Fruit fly (Drosophila melanogaster) whole organism, embryonic: Measurements from ENCODE around the gene BORCS6.

Source experiments
- BEAF-32 ChIP-seq: fragments of 200-800 bp; sonication (Bioruptor generic); optimal IDR thresholded peaks from 3 replicates; lab custom pipeline; 2017; ENCODE audit warnings: missing biosample characterization, missing genetic modification characterization, mild to moderate bottlenecking, moderate library complexity, missing genetic modification reagents
- CG10959 ChIP-seq: fragments of 200-800 bp; sonication (Bioruptor generic); IDR thresholded peaks from 2 replicates; pipeline ENCODE4 v1.3.6; 2022; ENCODE audit warnings: missing biosample characterization, missing genetic modification characterization
- CG12071 ChIP-seq: fragments of 200-800 bp; sonication (Bioruptor generic); optimal IDR thresholded peaks from 3 replicates; lab custom pipeline; 2018; ENCODE audit warnings: missing biosample characterization, mild to moderate bottlenecking, missing genetic modification characterization
- CG12104 ChIP-seq: fragments of 200-800 bp; sonication (Bioruptor generic); optimal IDR thresholded peaks from 3 replicates; lab custom pipeline; 2016; ENCODE audit warnings: missing biosample characterization, missing genetic modification characterization
- CG12942 ChIP-seq: fragments of 200-800 bp; sonication (Bioruptor generic); optimal IDR thresholded peaks from 3 replicates; lab custom pipeline; 2016; ENCODE audit warnings: missing biosample characterization, missing genetic modification characterization
- CG13894 ChIP-seq: fragments of 200-800 bp; sonication (Bioruptor generic); optimal IDR thresholded peaks from 3 replicates; lab custom pipeline; 2018; ENCODE audit warnings: missing biosample characterization, mild to moderate bottlenecking, missing genetic modification characterization, moderate library complexity
- CG14050 ChIP-seq: fragments of 200-800 bp; sonication (Bioruptor generic); IDR thresholded peaks from 3 replicates; pipeline ENCODE4 v1.3.6; 2022; ENCODE audit warnings: missing biosample characterization, missing genetic modification characterization
- CG17568 ChIP-seq: fragments of 200-800 bp; sonication (Bioruptor generic); optimal IDR thresholded peaks from 2 replicates; lab custom pipeline; 2018; ENCODE audit warnings: missing biosample characterization, mild to moderate bottlenecking, missing genetic modification characterization, moderate library complexity
- CG18011 ChIP-seq: fragments of 200-800 bp; sonication (Bioruptor generic); optimal IDR thresholded peaks from 2 replicates; lab custom pipeline; 2017; ENCODE audit warnings: missing biosample characterization, missing genetic modification characterization, mild to moderate bottlenecking, moderate library complexity, missing genotype
- CG2199 ChIP-seq: fragments of 200-800 bp; sonication (Bioruptor generic); IDR thresholded peaks from 3 replicates; pipeline ENCODE4 v1.3.6; 2022; ENCODE audit warnings: missing biosample characterization, missing genetic modification characterization
- CG2712 ChIP-seq: fragments of 200-800 bp; optimal IDR thresholded peaks from 3 replicates; lab custom pipeline; 2019; ENCODE audit warnings: missing biosample characterization, mild to moderate bottlenecking, missing genetic modification characterization, moderate library complexity
- CG30431 ChIP-seq: fragments of 200-800 bp; sonication (Bioruptor generic); optimal IDR thresholded peaks from 2 replicates; lab custom pipeline; 2017; ENCODE audit warnings: missing biosample characterization, missing genetic modification characterization
- CG3065 ChIP-seq: fragments of 200-800 bp; sonication (Bioruptor generic); optimal IDR thresholded peaks from 2 replicates; lab custom pipeline; 2016; ENCODE audit warnings: missing biosample characterization, missing genetic modification characterization
- CG4707 ChIP-seq: fragments of 200-800 bp; sonication (Bioruptor generic); optimal IDR thresholded peaks from 2 replicates; lab custom pipeline; 2018; ENCODE audit warnings: missing biosample characterization, mild to moderate bottlenecking, missing genetic modification characterization, moderate library complexity
- CG6254 ChIP-seq: fragments of 200-800 bp; sonication (Bioruptor generic); optimal IDR thresholded peaks from 3 replicates; lab custom pipeline; 2017; ENCODE audit warnings: mild to moderate bottlenecking, missing biosample characterization, missing genetic modification reagents, missing genetic modification characterization
- CG9215 ChIP-seq: fragments of 200-800 bp; sonication (Bioruptor generic); IDR thresholded peaks from 2 replicates; pipeline ENCODE4 v1.3.6; 2022; ENCODE audit warnings: missing biosample characterization, missing genetic modification characterization
- CHES-1-like ChIP-seq: fragments of 200-800 bp; sonication (Bioruptor generic); optimal IDR thresholded peaks from 2 replicates; lab custom pipeline; 2016; ENCODE audit warnings: missing biosample characterization, missing genetic modification characterization
- CTCF ChIP-seq: fragments of 200-800 bp; sonication (Bioruptor generic); optimal IDR thresholded peaks from 2 replicates; lab custom pipeline; 2017; ENCODE audit warnings: missing biosample characterization, mild to moderate bottlenecking, missing genetic modification characterization, moderate library complexity
- D19A ChIP-seq: fragments of 200-800 bp; optimal IDR thresholded peaks from 3 replicates; lab custom pipeline; 2019; ENCODE audit warnings: missing biosample characterization, mild to moderate bottlenecking, missing genetic modification characterization, moderate library complexity
- Dfd ChIP-seq, 2 experiments: fragments of >200 bp; optimal IDR thresholded peaks; 2 replicates each; lab custom pipeline; 2017; ENCODE audit warnings: missing biosample characterization in 2 of 2, missing genetic modification characterization in 2 of 2
- Dll ChIP-seq: fragments of 200-800 bp; sonication (Bioruptor generic); IDR thresholded peaks from 4 replicates; pipeline ENCODE4 v1.3.6; 2022; ENCODE audit warnings: missing biosample characterization, missing genetic modification characterization; ENCODE audit not compliant: partially characterized antibody
- Fer3 ChIP-seq: fragments of 200-800 bp; sonication (Bioruptor generic); optimal IDR thresholded peaks from 2 replicates; lab custom pipeline; 2018; ENCODE audit warnings: missing biosample characterization, mild to moderate bottlenecking, missing genetic modification characterization, moderate library complexity
- Hand ChIP-seq: fragments of 200-800 bp; sonication (Bioruptor generic); optimal IDR thresholded peaks from 2 replicates; lab custom pipeline; 2017; ENCODE audit warnings: mild to moderate bottlenecking, missing biosample characterization, missing genetic modification reagents, missing genetic modification characterization
- Lim3 ChIP-seq: fragments of 200-800 bp; sonication (Bioruptor generic); IDR thresholded peaks from 2 replicates; pipeline ENCODE4 v1.3.6; 2022; ENCODE audit warnings: missing biosample characterization, missing genetic modification characterization
- MTF-1 ChIP-seq: fragments of 200-800 bp; sonication (Bioruptor generic); optimal IDR thresholded peaks from 2 replicates; lab custom pipeline; 2018; ENCODE audit warnings: missing biosample characterization, mild to moderate bottlenecking, missing genetic modification characterization, borderline replicate concordance
- Mad ChIP-seq: fragments of 200-800 bp; sonication (Bioruptor generic); optimal IDR thresholded peaks from 2 replicates; lab custom pipeline; 2016; ENCODE audit warnings: missing biosample characterization, missing genetic modification characterization
- Med ChIP-seq: fragments of 200-800 bp; sonication (Bioruptor generic); peaks from one replicate; lab custom pipeline; 2016; ENCODE audit warnings: missing biosample characterization, missing genetic modification characterization, mild to moderate bottlenecking, inconsistent platforms, moderate library complexity
- NFAT ChIP-seq: fragments of 200-800 bp; sonication (Bioruptor generic); IDR thresholded peaks from 2 replicates; pipeline ENCODE4 v1.3.6; 2022; ENCODE audit warnings: missing biosample characterization, missing genetic modification characterization
- Poxn ChIP-seq: fragments of 200-800 bp; sonication (Bioruptor generic); IDR thresholded peaks from 2 replicates; pipeline ENCODE4 v1.3.6; 2022; ENCODE audit warnings: missing biosample characterization, missing genetic modification characterization
- Usf ChIP-seq: fragments of 200-800 bp; sonication (Bioruptor generic); optimal IDR thresholded peaks from 2 replicates; lab custom pipeline; 2017; ENCODE audit warnings: missing genotype, missing biosample characterization, missing genetic modification characterization
- Xbp1 ChIP-seq: fragments of 200-800 bp; sonication (Bioruptor generic); optimal IDR thresholded peaks from 3 replicates; lab custom pipeline; 2016; ENCODE audit warnings: missing biosample characterization, mild to moderate bottlenecking, missing genetic modification characterization
- YL-1 ChIP-seq: fragments of 200-800 bp; sonication (Bioruptor generic); optimal IDR thresholded peaks from 3 replicates; lab custom pipeline; 2017; ENCODE audit warnings: missing biosample characterization, mild to moderate bottlenecking, missing genetic modification characterization
- abd-A ChIP-seq: fragments of 200-800 bp; sonication (Bioruptor generic); optimal IDR thresholded peaks from 3 replicates; lab custom pipeline; 2019; ENCODE audit warnings: missing biosample characterization, mild to moderate bottlenecking, missing genetic modification characterization, moderate library complexity
- al ChIP-seq: fragments of 200-800 bp; sonication (Bioruptor generic); IDR thresholded peaks from 2 replicates; pipeline ENCODE4 v1.3.6; 2022; ENCODE audit warnings: missing biosample characterization, missing genetic modification characterization
- cg ChIP-seq: fragments of 200-800 bp; sonication (Bioruptor generic); optimal IDR thresholded peaks from 3 replicates; lab custom pipeline; 2019; ENCODE audit warnings: missing biosample characterization, mild to moderate bottlenecking, missing genetic modification characterization, moderate library complexity
- corto ChIP-seq: fragments of 200-800 bp; sonication (Bioruptor generic); optimal IDR thresholded peaks from 2 replicates; lab custom pipeline; 2016; ENCODE audit warnings: missing biosample characterization, mild to moderate bottlenecking, missing genetic modification characterization, moderate library complexity
- dm ChIP-seq: fragments of 200-800 bp; sonication (Bioruptor generic); optimal IDR thresholded peaks from 3 replicates; lab custom pipeline; 2016; ENCODE audit warnings: missing biosample characterization, missing genetic modification characterization
- dpn ChIP-seq, 2 experiments: fragments of 200-800 bp; sonication (Bioruptor generic); optimal IDR thresholded peaks; 3 replicates each; lab custom pipeline; 2016; ENCODE audit warnings: missing biosample characterization in 2 of 2, missing genetic modification characterization in 2 of 2
- exex ChIP-seq: fragments of 200-800 bp; sonication (Bioruptor generic); optimal IDR thresholded peaks from 4 replicates; lab custom pipeline; 2018; ENCODE audit warnings: missing biosample characterization, mild to moderate bottlenecking, missing genetic modification characterization, moderate library complexity
- fd102C ChIP-seq: fragments of 200-800 bp; sonication (Bioruptor generic); optimal IDR thresholded peaks from 2 replicates; lab custom pipeline; 2018; ENCODE audit warnings: missing biosample characterization, mild to moderate bottlenecking, missing genetic modification characterization, moderate library complexity
- fd96Cb ChIP-seq: fragments of 200-800 bp; sonication (Bioruptor generic); optimal IDR thresholded peaks from 2 replicates; lab custom pipeline; 2018; ENCODE audit warnings: missing biosample characterization, mild to moderate bottlenecking, missing genetic modification characterization, moderate library complexity
- fu2 ChIP-seq: fragments of 200-800 bp; sonication (Bioruptor generic); optimal IDR thresholded peaks from 2 replicates; lab custom pipeline; 2016; ENCODE audit warnings: missing biosample characterization, missing genetic modification characterization
- jing ChIP-seq: fragments of 200-800 bp; sonication (Bioruptor generic); optimal IDR thresholded peaks from 2 replicates; lab custom pipeline; 2018; ENCODE audit warnings: missing biosample characterization, mild to moderate bottlenecking, missing genetic modification characterization
- jumu ChIP-seq: fragments of 200-800 bp; sonication (Bioruptor generic); optimal IDR thresholded peaks from 3 replicates; lab custom pipeline; 2016; ENCODE audit warnings: missing biosample characterization, missing genetic modification characterization
- lmd ChIP-seq: fragments of 200-800 bp; sonication (Bioruptor generic); IDR thresholded peaks from 2 replicates; pipeline ENCODE4 v1.3.6; 2022; ENCODE audit warnings: missing biosample characterization, missing genetic modification characterization
- nom ChIP-seq: fragments of 200-800 bp; sonication (Bioruptor generic); optimal IDR thresholded peaks from 2 replicates; lab custom pipeline; 2017; ENCODE audit warnings: missing biosample characterization, missing genetic modification characterization, mild to moderate bottlenecking, moderate library complexity, missing genetic modification reagents
- otp ChIP-seq: fragments of 200-800 bp; sonication (Bioruptor generic); IDR thresholded peaks from 3 replicates; pipeline ENCODE4, ENCODE4 v1.3.6; 2022; ENCODE audit warnings: missing biosample characterization, missing genetic modification characterization
- stc ChIP-seq: fragments of 200-800 bp; sonication (Bioruptor generic); IDR thresholded peaks from 2 replicates; pipeline ENCODE4 v1.3.6; 2022; ENCODE audit warnings: missing biosample characterization, missing genetic modification characterization
- tin ChIP-seq: fragments of 200-800 bp; sonication (Bioruptor generic); optimal IDR thresholded peaks from 3 replicates; lab custom pipeline; 2016; ENCODE audit warnings: missing biosample characterization, missing genetic modification characterization
- vvl ChIP-seq: fragments of 200-800 bp; sonication (Bioruptor generic); IDR thresholded peaks from 2 replicates; pipeline ENCODE4 v1.3.6; 2022; ENCODE audit warnings: missing biosample characterization, missing genetic modification characterization

BORCS6 gene

DNA sequence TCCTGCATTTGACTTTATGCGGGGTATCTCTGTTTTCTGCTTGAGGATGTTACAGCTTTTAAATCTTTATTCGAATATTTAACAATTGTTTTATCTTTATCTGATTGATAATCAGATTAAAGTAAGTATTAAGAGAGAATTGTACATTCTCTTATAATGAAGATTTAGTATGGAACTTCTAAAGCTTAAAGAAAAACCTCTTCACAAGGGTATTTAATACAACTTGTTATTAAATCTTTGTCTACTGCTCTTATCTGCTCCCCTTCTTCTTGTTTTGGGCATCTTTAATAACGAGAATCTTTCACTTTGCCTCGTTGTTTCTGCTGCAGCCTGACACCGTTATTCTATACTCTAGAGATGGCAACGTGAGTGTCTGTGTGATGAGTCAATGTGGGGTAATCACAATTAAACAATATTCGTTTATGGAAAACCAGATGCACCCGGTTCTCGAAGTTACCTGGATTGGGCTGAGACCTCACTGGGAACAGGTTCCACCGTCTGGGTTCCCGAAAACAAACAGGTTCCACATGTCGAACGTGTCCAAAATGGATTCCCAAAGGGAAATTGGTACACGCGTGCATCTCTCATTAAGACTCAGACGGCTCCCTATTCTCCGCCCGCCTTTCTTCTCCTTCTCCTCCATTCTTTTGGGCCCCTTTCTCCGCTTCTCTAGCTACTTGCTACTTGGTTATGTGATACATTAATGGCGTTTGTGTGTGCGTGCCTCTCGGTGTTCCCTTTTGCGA is 9.6 kb downstream of the BORCS6 start (continued):
- TF ChIP-seq CG12942 (GFP tag; lab: Kevin White, UChicago), result no peak
- TF ChIP-seq Mad (GFP tag; lab: Kevin White, UChicago), result no peak
- peak; percentile 28 for TF ChIP-seq nom (GFP tag; lab: Kevin White, UChicago)
- TF ChIP-seq abd-A (tag; lab: Kevin White, UChicago), result peak; percentile 50
- TF ChIP-seq CG3065 (GFP tag; lab: Kevin White, UChicago), result no peak
- 0 out of 2 replicates have a peak, but pooled peaks have one; percentile 15 for TF ChIP-seq vvl (GFP tag; lab: Robert Waterston, UW)
- no peak for TF ChIP-seq CG9215 (GFP tag; lab: Robert Waterston, UW)
- TF ChIP-seq Xbp1 (GFP tag; lab: Kevin White, UChicago), result no peak
- no peak for TF ChIP-seq CG4707 (GFP tag; lab: Kevin White, UChicago)
- TF ChIP-seq jing (GFP tag; lab: Kevin White, UChicago), result no peak
- TF ChIP-seq Fer3 (tag; lab: Kevin White, UChicago), result no peak
- TF ChIP-seq CG12104, result no peak
- TF ChIP-seq CG12071, result no peak
- no peak for TF ChIP-seq Hand (GFP tag; lab: Kevin White, UChicago)
- TF ChIP-seq MTF-1 (GFP tag; lab: Kevin White, UChicago), result no peak
- no peak for TF ChIP-seq lmd (GFP tag; lab: Robert Waterston, UW)
- no peak for TF ChIP-seq YL-1
- peak; percentile 26 for TF ChIP-seq cg (GFP tag; lab: Kevin White, UChicago)
- no peak for TF ChIP-seq CG2199 (GFP tag; lab: Robert Waterston, UW)
- no peak for TF ChIP-seq CG10959 (GFP tag; lab: Robert Waterston, UW)
- no peak for TF ChIP-seq dpn (GFP tag; optimal IDR thresholded peaks at IDR 0.05; lab: Kevin White, UChicago)
- TF ChIP-seq jumu (GFP tag; lab: Kevin White, UChicago), result no peak
- TF ChIP-seq CG18011 (GFP tag; lab: Kevin White, UChicago), result no peak
- TF ChIP-seq CHES-1-like (GFP tag; lab: Kevin White, UChicago), result no peak
- no peak for TF ChIP-seq exex (tag; lab: Kevin White, UChicago)
- TF ChIP-seq dm (GFP tag; lab: Kevin White, UChicago), result no peak
- no peak for TF ChIP-seq CG2712
- TF ChIP-seq D19A (tag; lab: Kevin White, UChicago), result peak; percentile 53
- TF ChIP-seq Dll (GFP tag; lab: Robert Waterston, UW), result peak; percentile 58; the same call in 2 of the 4 replicates
- TF ChIP-seq tin (GFP tag; lab: Kevin White, UChicago), result no peak
- TF ChIP-seq corto, result peak; percentile 32
- 0 out of 3 replicates have a peak, but pooled peaks have one; percentile 28 for TF ChIP-seq otp (GFP tag; lab: Robert Waterston, UW)
- no peak for TF ChIP-seq CG30431
- TF ChIP-seq CG6254, result peak; percentile 93
- peak; percentile 71 for TF ChIP-seq Med (GFP tag; lab: Kevin White, UChicago)
- TF ChIP-seq CG17568, result no peak
- no peak for TF ChIP-seq stc (GFP tag; lab: Robert Waterston, UW)
- no peak for TF ChIP-seq CTCF (GFP tag; lab: Kevin White, UChicago)
- no peak for TF ChIP-seq CG14050
- no peak for TF ChIP-seq Dfd (GFP tag; optimal IDR thresholded peaks at IDR 0.05; lab: Kevin White, UChicago)
- TF ChIP-seq Lim3 (GFP tag; lab: Robert Waterston, UW), result no peak
- no peak for TF ChIP-seq NFAT (GFP tag; lab: Robert Waterston, UW)
- TF ChIP-seq Usf (GFP tag; lab: Kevin White, UChicago), result no peak
- TF ChIP-seq CG13894 (tag; lab: Kevin White, UChicago), result peak; percentile 53
- TF ChIP-seq BEAF-32 (GFP tag; lab: Kevin White, UChicago), result peak; percentile 51
- TF ChIP-seq fd102C (GFP tag; lab: Kevin White, UChicago), result no peak
- TF ChIP-seq fu2 (GFP tag; lab: Kevin White, UChicago), result no peak
- no peak for TF ChIP-seq Poxn (GFP tag; lab: Robert Waterston, UW)
- no peak for TF ChIP-seq fd96Cb (tag; lab: Kevin White, UChicago)
- no peak for TF ChIP-seq al
